Worm (Caenorhabditis elegans): Measurements from ENCODE around the gene B0416.5.

B0416.5 gene

ce11 chrX:9237708-9238107 is 32.9 kb downstream of the B0416.5 start (continued):
- peak; percentile 82 for TF ChIP-seq mes-4 (tag; optimal IDR thresholded peaks at IDR 0.05)
- no peak for TF ChIP-seq nfya-1 (tag; optimal IDR thresholded peaks at IDR 0.05; ENCODE audit: borderline replicate concordance, insufficient read depth)
- peak; percentile 61; the same call in 1 of the 2 replicates for TF ChIP-seq attf-6 (GFP tag; IDR thresholded peaks at IDR 0.05)
- TF ChIP-seq ZK185.1 (tag; optimal IDR thresholded peaks at IDR 0.05; ENCODE audit: poor library complexity, severe bottlenecking), result peak; percentile 67
- TF ChIP-seq ama-1 (optimal IDR thresholded peaks at IDR 0.05), result no peak
- TF ChIP-seq ama-1 (GFP tag; optimal IDR thresholded peaks at IDR 0.05), result peak in 1 of 2 experiments; percentile 48
- TF ChIP-seq cebp-2 (GFP tag; IDR thresholded peaks at IDR 0.05), result no peak
- TF ChIP-seq ceh-40 (GFP tag; IDR thresholded peaks at IDR 0.05), result 0 out of 2 replicates have a peak, but pooled peaks have one; percentile 44
- no peak for TF ChIP-seq F22D6.2 (tag; optimal IDR thresholded peaks at IDR 0.05)
- peak; percentile 50; the same call in 1 of the 2 replicates for TF ChIP-seq mcd-1 (GFP tag; IDR thresholded peaks at IDR 0.05)
- no peak for TF ChIP-seq aptf-2 (GFP tag; conservative IDR thresholded peaks at IDR 0.05)
- TF ChIP-seq hsf-1 (GFP tag; IDR thresholded peaks at IDR 0.05), result peak; percentile 49; the same call in 1 of the 2 replicates
- peak; percentile 71 for TF ChIP-seq ztf-18 (tag; optimal IDR thresholded peaks at IDR 0.05)
- peak; percentile 15 for TF ChIP-seq lin-54 (GFP tag; optimal IDR thresholded peaks at IDR 0.05)
- TF ChIP-seq madf-3 (GFP tag; IDR thresholded peaks at IDR 0.05), result 0 out of 2 replicates have a peak, but pooled peaks have one; percentile 39
- TF ChIP-seq attf-5 (GFP tag; optimal IDR thresholded peaks at IDR 0.05), result peak; percentile 46
- TF ChIP-seq lag-1 (GFP tag; IDR thresholded peaks at IDR 0.05), result no peak
- TF ChIP-seq hmg-1.2 (GFP tag; IDR thresholded peaks at IDR 0.05), result peak; percentile 63
- no peak for TF ChIP-seq C06A6.2 (GFP tag; conservative IDR thresholded peaks at IDR 0.05)
- no peak for TF ChIP-seq zfh-2 (GFP tag; conservative IDR thresholded peaks at IDR 0.05)
- no peak for TF ChIP-seq egrh-3 (GFP tag; IDR thresholded peaks at IDR 0.05)
- TF ChIP-seq ceh-27 (GFP tag; optimal IDR thresholded peaks at IDR 0.05), result peak; percentile 21
- no peak; the same call in 1 of the 2 replicates for TF ChIP-seq madf-6 (GFP tag; IDR thresholded peaks at IDR 0.05)
- TF ChIP-seq ceh-58 (GFP tag; IDR thresholded peaks at IDR 0.05), result no peak
- TF ChIP-seq sptf-2 (GFP tag; optimal IDR thresholded peaks at IDR 0.05), result no peak
- no peak for TF ChIP-seq hlh-12 (tag; optimal IDR thresholded peaks at IDR 0.05)
- no peak for TF ChIP-seq nhr-80 (tag; optimal IDR thresholded peaks at IDR 0.05)
- TF ChIP-seq madf-10 (tag; optimal IDR thresholded peaks at IDR 0.05), result peak; percentile 30
- TF ChIP-seq F39B2.1 (GFP tag; IDR thresholded peaks at IDR 0.05), result no peak
- peak; percentile 86 for TF ChIP-seq tbp1 (GFP tag; optimal IDR thresholded peaks at IDR 0.05)
- peak; percentile 37 for TF ChIP-seq nhr-179 (tag; optimal IDR thresholded peaks at IDR 0.05)
- TF ChIP-seq C17E4.6 (GFP tag; IDR thresholded peaks at IDR 0.05), result no peak
- TF ChIP-seq rcor-1 (GFP tag; IDR thresholded peaks at IDR 0.05), result peak; percentile 53
- TF ChIP-seq ztf-28 (GFP tag; IDR thresholded peaks at IDR 0.05), result no peak
- TF ChIP-seq nhr-90 (tag; optimal IDR thresholded peaks at IDR 0.05), result peak; percentile 80
- no peak for TF ChIP-seq ceh-79 (tag; optimal IDR thresholded peaks at IDR 0.05)
- peak; percentile 10 for TF ChIP-seq snpc-1.1 (tag; optimal IDR thresholded peaks at IDR 0.05; ENCODE audit: insufficient read depth)
- TF ChIP-seq K12H6.12 (tag; optimal IDR thresholded peaks at IDR 0.05), result no peak
- peak; percentile 78 for TF ChIP-seq B0261.1 (tag; optimal IDR thresholded peaks at IDR 0.05)
- peak; percentile 93 for TF ChIP-seq die-1 (tag; optimal IDR thresholded peaks at IDR 0.05)
- no peak for TF ChIP-seq egl-18 (GFP tag; IDR thresholded peaks at IDR 0.05)
- TF ChIP-seq akir-1 (GFP tag; optimal IDR thresholded peaks at IDR 0.05), result no peak
- no peak for TF ChIP-seq nfyb-1 (GFP tag; IDR thresholded peaks at IDR 0.05)
- no peak for TF ChIP-seq aptf-3 (GFP tag; IDR thresholded peaks at IDR 0.05)
- TF ChIP-seq hlh-26 (GFP tag; conservative IDR thresholded peaks at IDR 0.05), result no peak
- TF ChIP-seq B0019.2 (GFP tag; conservative IDR thresholded peaks at IDR 0.05), result no peak
- TF ChIP-seq tbx-9 (tag; optimal IDR thresholded peaks at IDR 0.05; ENCODE audit: borderline replicate concordance), result peak; percentile 20
- no peak for TF ChIP-seq lin-40 (tag; optimal IDR thresholded peaks at IDR 0.05)
- peak; percentile 80 for TF ChIP-seq him-1 (tag; optimal IDR thresholded peaks at IDR 0.05)
- TF ChIP-seq let-526 (GFP tag; IDR thresholded peaks at IDR 0.05), result no peak
